Fruit fly (Drosophila melanogaster) whole organism, embryonic: ENCODE data around the gene Pebp1.
A peak's percentile ranks its signal among the peaks of the same experiment; 100 is the strongest.

ENCODE experiments used
- Abd-B ChIP-seq: fragments of 200-800 bp; sonication (Bioruptor generic); optimal IDR thresholded peaks from 2 replicates; lab custom pipeline; 2018; ENCODE audit warnings: missing biosample characterization, mild to moderate bottlenecking, missing genetic modification characterization, moderate library complexity
- Awh ChIP-seq: fragments of 200-800 bp; sonication (Bioruptor generic); IDR thresholded peaks from 2 replicates; pipeline ENCODE4, ENCODE4 v1.3.6; 2022; ENCODE audit warnings: missing biosample characterization, missing genetic modification characterization
- CG10654 ChIP-seq: fragments of 200-800 bp; sonication (Bioruptor generic); optimal IDR thresholded peaks from 2 replicates; lab custom pipeline; 2016; ENCODE audit warnings: missing biosample characterization, missing genetic modification characterization
- CG11695 ChIP-seq: fragments of 200-800 bp; sonication (Bioruptor generic); IDR thresholded peaks from 3 replicates; pipeline ENCODE4 v1.3.6; 2022; ENCODE audit warnings: missing biosample characterization, missing genetic modification characterization
- CG11723 ChIP-seq: fragments of 200-800 bp; sonication (Bioruptor generic); optimal IDR thresholded peaks from 2 replicates; lab custom pipeline; 2017; ENCODE audit warnings: missing biosample characterization, mild to moderate bottlenecking, missing genetic modification characterization
- CG12769 ChIP-seq: fragments of 200-800 bp; sonication (Bioruptor generic); optimal IDR thresholded peaks from 2 replicates; lab custom pipeline; 2019; ENCODE audit warnings: missing biosample characterization, mild to moderate bottlenecking, missing genetic modification characterization, moderate library complexity
- CG13287 ChIP-seq: fragments of 200-800 bp; sonication (Bioruptor generic); IDR thresholded peaks from 2 replicates; pipeline ENCODE4 v1.3.6; 2022; ENCODE audit warnings: missing biosample characterization, missing genetic modification characterization; ENCODE audit not compliant: partially characterized antibody
- CG15269 ChIP-seq: fragments of 200-800 bp; sonication (Bioruptor generic); optimal IDR thresholded peaks from 2 replicates; lab custom pipeline; 2018; ENCODE audit warnings: missing biosample characterization, mild to moderate bottlenecking, missing genetic modification characterization, moderate library complexity
- CG17328 ChIP-seq: fragments of 200-800 bp; sonication (Bioruptor generic); IDR thresholded peaks from 2 replicates; pipeline ENCODE4 v1.3.6; 2022; ENCODE audit warnings: missing biosample characterization, missing genetic modification characterization
- CG17359 ChIP-seq: fragments of 200-800 bp; sonication (Bioruptor generic); optimal IDR thresholded peaks from 3 replicates; lab custom pipeline; 2018; ENCODE audit warnings: missing biosample characterization, mild to moderate bottlenecking, missing genetic modification characterization, moderate library complexity
- CG2202 ChIP-seq: fragments of 200-800 bp; sonication (Bioruptor generic); optimal IDR thresholded peaks from 2 replicates; lab custom pipeline; 2018; ENCODE audit warnings: missing biosample characterization, mild to moderate bottlenecking, missing genetic modification characterization
- CG30020 ChIP-seq: fragments of 200-800 bp; optimal IDR thresholded peaks from 2 replicates; lab custom pipeline; 2019; ENCODE audit warnings: missing biosample characterization, mild to moderate bottlenecking, missing genetic modification characterization, moderate library complexity
- CG42726 ChIP-seq: fragments of 200-800 bp; sonication (Bioruptor generic); IDR thresholded peaks from 2 replicates; pipeline ENCODE4 v1.3.6; 2022; ENCODE audit warnings: missing biosample characterization, missing genetic modification characterization; ENCODE audit not compliant: partially characterized antibody
- CG4360 ChIP-seq: fragments of 200-800 bp; sonication (Bioruptor generic); IDR thresholded peaks from 2 replicates; pipeline ENCODE4 v1.3.6; 2022; ENCODE audit warnings: missing biosample characterization, missing genetic modification characterization
- CG4707 ChIP-seq: fragments of 200-800 bp; sonication (Bioruptor generic); optimal IDR thresholded peaks from 2 replicates; lab custom pipeline; 2018; ENCODE audit warnings: missing biosample characterization, mild to moderate bottlenecking, missing genetic modification characterization, moderate library complexity
- CG6175 ChIP-seq: fragments of 200-800 bp; sonication (Bioruptor generic); IDR thresholded peaks from 3 replicates; pipeline ENCODE4 v1.3.6; 2022; ENCODE audit warnings: missing biosample characterization, missing genetic modification characterization
- CG7745 ChIP-seq: fragments of 200-800 bp; sonication (Bioruptor generic); optimal IDR thresholded peaks from 2 replicates; lab custom pipeline; 2018; ENCODE audit warnings: missing biosample characterization, mild to moderate bottlenecking, missing genetic modification characterization, moderate library complexity
- Doc3 ChIP-seq: fragments of 200-800 bp; sonication (Bioruptor generic); IDR thresholded peaks from 3 replicates; pipeline ENCODE4 v1.3.6; 2022; ENCODE audit warnings: missing biosample characterization, missing genetic modification characterization; ENCODE audit not compliant: partially characterized antibody
- Fer3 ChIP-seq: fragments of 200-800 bp; sonication (Bioruptor generic); optimal IDR thresholded peaks from 2 replicates; lab custom pipeline; 2018; ENCODE audit warnings: missing biosample characterization, mild to moderate bottlenecking, missing genetic modification characterization, moderate library complexity
- HHEX ChIP-seq: fragments of 200-800 bp; sonication (Bioruptor generic); optimal IDR thresholded peaks from 3 replicates; lab custom pipeline; 2017; ENCODE audit warnings: missing biosample characterization, mild to moderate bottlenecking, missing genetic modification characterization, missing genetic modification reagents
- HLH54F ChIP-seq: fragments of 200-800 bp; sonication (Bioruptor generic); optimal IDR thresholded peaks from 3 replicates; lab custom pipeline; 2016; ENCODE audit warnings: missing biosample characterization, missing genetic modification characterization
- Hand ChIP-seq: fragments of 200-800 bp; sonication (Bioruptor generic); optimal IDR thresholded peaks from 2 replicates; lab custom pipeline; 2017; ENCODE audit warnings: mild to moderate bottlenecking, missing biosample characterization, missing genetic modification reagents, missing genetic modification characterization
- HmgD ChIP-seq: fragments of 200-800 bp; sonication (Bioruptor generic); optimal IDR thresholded peaks from 3 replicates; lab custom pipeline; 2016; ENCODE audit warnings: missing biosample characterization, missing genetic modification characterization
- Hr3 ChIP-seq: fragments of 200-800 bp; sonication (Bioruptor generic); optimal IDR thresholded peaks from 3 replicates; lab custom pipeline; 2016; ENCODE audit warnings: missing biosample characterization, missing genetic modification characterization
- Hr51 ChIP-seq, 2 experiments: fragments of 200-800 bp; sonication (Bioruptor generic); optimal IDR thresholded peaks; 2 replicates in 1 of 2; 3 replicates in 1 of 2; lab custom pipeline; 2016 to 2018; ENCODE audit warnings: missing biosample characterization in 2 of 2, missing genetic modification characterization in 2 of 2, mild to moderate bottlenecking in 1 of 2, moderate library complexity in 1 of 2
- Rfx ChIP-seq: fragments of 200-800 bp; sonication (Bioruptor generic); IDR thresholded peaks from 2 replicates; pipeline ENCODE4 v1.3.6; 2022; ENCODE audit warnings: missing biosample characterization, missing genetic modification characterization
- Sox102F ChIP-seq: fragments of 200-800 bp; sonication (Bioruptor generic); optimal IDR thresholded peaks from 2 replicates; lab custom pipeline; 2018; ENCODE audit warnings: missing biosample characterization, mild to moderate bottlenecking, missing genetic modification characterization, moderate library complexity
- Spps ChIP-seq: fragments of 200-800 bp; sonication (Bioruptor generic); optimal IDR thresholded peaks from 2 replicates; lab custom pipeline; 2018; ENCODE audit warnings: missing biosample characterization, mild to moderate bottlenecking, missing genetic modification characterization
- bbx ChIP-seq: fragments of 200-800 bp; sonication (Bioruptor generic); IDR thresholded peaks from 2 replicates; pipeline ENCODE4 v1.3.6; 2022; ENCODE audit warnings: missing biosample characterization, missing genetic modification characterization; ENCODE audit not compliant: partially characterized antibody
- chif ChIP-seq, 2 experiments: fragments of 200-800 bp; sonication (Bioruptor generic); optimal IDR thresholded peaks; 3 replicates each; lab custom pipeline; 2016; ENCODE audit warnings: missing biosample characterization in 2 of 2, missing genetic modification characterization in 2 of 2
- corto ChIP-seq: fragments of 200-800 bp; sonication (Bioruptor generic); optimal IDR thresholded peaks from 2 replicates; lab custom pipeline; 2016; ENCODE audit warnings: missing biosample characterization, mild to moderate bottlenecking, missing genetic modification characterization, moderate library complexity
- croc ChIP-seq: fragments of 200-800 bp; sonication (Bioruptor generic); conservative IDR thresholded peaks from 3 replicates; pipeline ENCODE4 v1.3.6; 2022; ENCODE audit warnings: missing biosample characterization, missing genetic modification characterization
- dm ChIP-seq: fragments of 200-800 bp; sonication (Bioruptor generic); optimal IDR thresholded peaks from 3 replicates; lab custom pipeline; 2016; ENCODE audit warnings: missing biosample characterization, missing genetic modification characterization
- dysf ChIP-seq: fragments of 200-800 bp; sonication (Bioruptor generic); IDR thresholded peaks from 3 replicates; pipeline ENCODE4 v1.3.6; 2022; ENCODE audit warnings: missing biosample characterization, missing genetic modification characterization
- fd102C ChIP-seq: fragments of 200-800 bp; sonication (Bioruptor generic); optimal IDR thresholded peaks from 2 replicates; lab custom pipeline; 2018; ENCODE audit warnings: missing biosample characterization, mild to moderate bottlenecking, missing genetic modification characterization, moderate library complexity
- gce ChIP-seq: fragments of 200-800 bp; sonication (Bioruptor generic); IDR thresholded peaks from 3 replicates; pipeline ENCODE4 v1.3.6; 2022; ENCODE audit warnings: missing biosample characterization, missing genetic modification characterization
- grau ChIP-seq: fragments of 200-800 bp; optimal IDR thresholded peaks from 3 replicates; lab custom pipeline; 2019; ENCODE audit warnings: missing biosample characterization, mild to moderate bottlenecking, missing genetic modification characterization, moderate library complexity
- ind ChIP-seq: fragments of 200-800 bp; sonication (Bioruptor generic); optimal IDR thresholded peaks from 3 replicates; lab custom pipeline; 2016; ENCODE audit warnings: missing biosample characterization, missing genetic modification characterization
- jing ChIP-seq: fragments of 200-800 bp; sonication (Bioruptor generic); optimal IDR thresholded peaks from 2 replicates; lab custom pipeline; 2018; ENCODE audit warnings: missing biosample characterization, mild to moderate bottlenecking, missing genetic modification characterization
- lov ChIP-seq, 2 experiments: fragments of 200-800 bp in 1 of 2; fragments of >200 bp in 1 of 2; sonication (Bioruptor generic) in 1 of 2; IDR thresholded peaks in 1 of 2; optimal IDR thresholded peaks in 1 of 2; 2 replicates in 1 of 2; 3 replicates in 1 of 2; pipeline versions ENCODE4 v1.3.6 to Lab custom; 2017 to 2022; ENCODE audit warnings: missing biosample characterization in 1 of 2, missing genetic modification characterization in 1 of 2
- nerfin-1 ChIP-seq: fragments of 200-800 bp; sonication (Bioruptor generic); optimal IDR thresholded peaks from 3 replicates; lab custom pipeline; 2019; ENCODE audit warnings: missing biosample characterization, mild to moderate bottlenecking, missing genetic modification characterization, moderate library complexity
- nmo ChIP-seq: fragments of 200-800 bp; sonication (Bioruptor generic); optimal IDR thresholded peaks from 2 replicates; lab custom pipeline; 2018; ENCODE audit warnings: missing biosample characterization, mild to moderate bottlenecking, missing genetic modification characterization, moderate library complexity
- run ChIP-seq: fragments of 200-800 bp; sonication (Bioruptor generic); optimal IDR thresholded peaks from 3 replicates; lab custom pipeline; 2018; ENCODE audit warnings: missing biosample characterization, mild to moderate bottlenecking, missing genetic modification characterization
- salm ChIP-seq: fragments of 200-800 bp; sonication (Bioruptor generic); optimal IDR thresholded peaks from 2 replicates; lab custom pipeline; 2018; ENCODE audit warnings: missing biosample characterization, mild to moderate bottlenecking, missing genetic modification characterization
- sima ChIP-seq: fragments of 200-800 bp; sonication (Bioruptor generic); optimal IDR thresholded peaks from 2 replicates; lab custom pipeline; 2016; ENCODE audit warnings: missing biosample characterization, missing genetic modification characterization
- tll ChIP-seq, 2 experiments: fragments of 200-800 bp in 1 of 2; fragments of >200 bp in 1 of 2; sonication (Bioruptor generic) in 1 of 2; optimal IDR thresholded peaks; 2 replicates each; lab custom pipeline; 2017 to 2019; ENCODE audit warnings: missing biosample characterization in 2 of 2, missing genetic modification characterization in 2 of 2, mild to moderate bottlenecking in 1 of 2, moderate library complexity in 1 of 2
- tna ChIP-seq: fragments of 200-800 bp; sonication (Bioruptor generic); IDR thresholded peaks from 2 replicates; pipeline ENCODE4 v1.3.6; 2022; ENCODE audit warnings: missing biosample characterization, missing genetic modification characterization; ENCODE audit not compliant: partially characterized antibody
- tx ChIP-seq: fragments of 200-800 bp; sonication (Bioruptor generic); optimal IDR thresholded peaks from 2 replicates; lab custom pipeline; 2016; ENCODE audit warnings: missing biosample characterization, missing genetic modification characterization

Pebp1 gene

dm6 chr3R:22447874-22448254 lies 18.0 kb upstream of the Pebp1 start, which contains the start of gene CG34376 (continued):
- TF ChIP-seq grau (tag; lab: Kevin White, UChicago) (peak; percentile 41), ind (GFP tag; lab: Kevin White, UChicago) (no peak), nmo (GFP tag; lab: Kevin White, UChicago) (peak; percentile 58), Doc3 (GFP tag; lab: Robert Waterston, UW) (no peak), Hr3 (GFP tag; lab: Kevin White, UChicago) (peak; percentile 33), Hand (no peak), fd102C (GFP tag; lab: Kevin White, UChicago) (no peak), Hr51 (GFP tag; optimal IDR thresholded peaks at IDR 0.05; lab: Kevin White, UChicago) (peak in 1 of 2 experiments; percentile 22), sima (GFP tag; lab: Kevin White, UChicago) (no peak), nerfin-1 (tag; lab: Kevin White, UChicago) (peak; percentile 34), CG2202 (no peak), HLH54F (GFP tag; lab: Kevin White, UChicago) (no peak), HHEX (GFP tag; lab: Kevin White, UChicago) (no peak), CG4360 (GFP tag; lab: Robert Waterston, UW) (no peak), tna (GFP tag; lab: Robert Waterston, UW) (no peak; the same call in 1 of the 2 replicates), CG4707 (GFP tag; lab: Kevin White, UChicago) (peak; percentile 9), Rfx (GFP tag; lab: Robert Waterston, UW) (peak; percentile 62), Sox102F (GFP tag; lab: Kevin White, UChicago) (peak; percentile 35), tll (GFP tag; optimal IDR thresholded peaks at IDR 0.05; lab: Kevin White, UChicago) (no peak), CG10654 (GFP tag; lab: Kevin White, UChicago) (no peak), CG11695 (GFP tag; lab: Robert Waterston, UW) (peak; percentile 36; the same call in 1 of the 3 replicates), croc (GFP tag; lab: Robert Waterston, UW) (0 out of 3 replicates have a peak, but pooled peaks have one; percentile 15), Awh (GFP tag; lab: Robert Waterston, UW) (peak; percentile 25; the same call in 1 of the 2 replicates), CG17328 (GFP tag; lab: Robert Waterston, UW) (peak; percentile 47; the same call in 1 of the 2 replicates), dysf (GFP tag; lab: Robert Waterston, UW) (peak; percentile 4; the same call in 1 of the 3 replicates), Fer3 (no peak), tx (GFP tag; lab: Kevin White, UChicago) (no peak), corto (GFP tag; lab: Kevin White, UChicago) (no peak), CG13287 (GFP tag; lab: Robert Waterston, UW) (peak; percentile 26; the same call in 1 of the 2 replicates), CG30020 (peak; percentile 11), dm (GFP tag; lab: Kevin White, UChicago) (no peak), CG17359 (tag; lab: Kevin White, UChicago) (no peak), salm (tag; lab: Kevin White, UChicago) (peak; percentile 27), bbx (peak; percentile 18; the same call in 1 of the 2 replicates), HmgD (GFP tag; lab: Kevin White, UChicago) (no peak), CG7745 (no peak), Spps (tag; lab: Kevin White, UChicago) (no peak), CG11723 (no peak), Abd-B (GFP tag; lab: Kevin White, UChicago) (peak; percentile 35), CG12769 (no peak), run (tag; lab: Kevin White, UChicago) (no peak), CG6175 (GFP tag; lab: Robert Waterston, UW) (no peak), CG15269 (tag; lab: Kevin White, UChicago) (no peak), lov (optimal IDR thresholded peaks at IDR 0.05; lab: Kevin White, UChicago) (no peak), lov (GFP tag; IDR thresholded peaks at IDR 0.05; lab: Robert Waterston, UW) (0 out of 3 replicates have a peak, but pooled peaks have one; percentile 45), gce (0 out of 3 replicates have a peak, but pooled peaks have one; percentile 19), jing (GFP tag; lab: Kevin White, UChicago) (no peak), chif (GFP tag; optimal IDR thresholded peaks at IDR 0.05; lab: Kevin White, UChicago) (no peak), CG42726 (GFP tag; lab: Robert Waterston, UW) (0 out of 2 replicates have a peak, but pooled peaks have one; percentile 35)
